Worm (Caenorhabditis elegans) whole organism, L4/young adult: ENCODE results near the gene F54H12.4.

ENCODE experiments used
- W03F9.2 ChIP-seq: fragments of 150-350 bp; optimal IDR thresholded peaks from 2 replicates; lab custom pipeline; 2014; ENCODE audit warnings: missing biosample characterization, missing genetic modification characterization
- dao-5 ChIP-seq: sonication (generic microtip); optimal IDR thresholded peaks from 2 replicates; lab custom pipeline; 2016; ENCODE audit warnings: missing genotype, missing genetic modification characterization, moderate library complexity, missing compliant biosample characterization
- him-1 ChIP-seq: sonication (generic microtip); optimal IDR thresholded peaks from 2 replicates; lab custom pipeline; 2016; ENCODE audit warnings: missing genotype, missing genetic modification reagents, missing genetic modification characterization, missing compliant biosample characterization

F54H12.4 gene

DNA sequence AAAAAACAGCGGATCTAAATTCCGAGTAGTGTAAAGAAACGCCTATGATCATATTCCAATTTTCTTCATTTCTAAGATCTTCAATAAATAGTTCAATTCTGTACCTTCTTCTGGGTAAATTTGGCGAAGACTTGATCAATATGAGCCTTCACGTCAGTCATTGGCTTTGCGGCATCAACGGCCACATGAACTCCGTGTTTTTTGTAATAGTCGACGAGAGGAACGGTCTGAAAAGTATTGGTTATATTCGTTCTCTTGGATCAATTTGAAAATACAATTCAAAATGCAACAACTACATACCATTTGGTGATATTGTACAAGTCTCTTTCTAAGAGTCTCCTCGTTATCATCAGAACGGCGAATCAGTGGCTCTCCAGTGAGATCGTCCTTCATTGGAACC is 12.1 kb downstream of the F54H12.4 start:
- TF ChIP-seq dao-5, result no peak
- TF ChIP-seq W03F9.2 (tag; lab: Kevin White, UChicago), result no peak
- no peak for TF ChIP-seq him-1 (tag; lab: Kevin White, UChicago)

DNA sequence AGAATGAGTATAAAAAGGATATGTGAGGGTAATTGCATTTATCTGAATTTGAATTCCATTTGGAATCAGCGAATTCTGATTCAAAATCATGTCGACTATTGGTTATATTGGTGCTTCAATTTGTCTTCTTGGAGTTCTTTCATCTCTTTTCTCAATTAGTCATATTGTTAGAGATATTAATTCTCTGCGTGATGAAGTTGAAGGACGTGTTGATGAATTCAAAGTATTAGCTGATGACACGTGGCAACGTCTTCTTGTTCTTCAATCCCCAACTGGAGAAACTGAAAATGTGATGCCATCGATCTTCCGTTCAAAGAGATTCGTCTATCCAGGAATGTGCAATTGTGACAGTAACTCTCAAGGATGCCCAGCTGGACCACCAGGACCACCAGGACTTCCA is 13.7 kb downstream of the F54H12.4 start, which contains the start of gene col-90:
TSS of gene col-90 (plus strand) at position 37 of the 400 bp plus-strand sequence.
- TF ChIP-seq W03F9.2 (tag; lab: Kevin White, UChicago), result no peak
- TF ChIP-seq dao-5, result no peak
- TF ChIP-seq him-1 (tag; lab: Kevin White, UChicago), result no peak

DNA sequence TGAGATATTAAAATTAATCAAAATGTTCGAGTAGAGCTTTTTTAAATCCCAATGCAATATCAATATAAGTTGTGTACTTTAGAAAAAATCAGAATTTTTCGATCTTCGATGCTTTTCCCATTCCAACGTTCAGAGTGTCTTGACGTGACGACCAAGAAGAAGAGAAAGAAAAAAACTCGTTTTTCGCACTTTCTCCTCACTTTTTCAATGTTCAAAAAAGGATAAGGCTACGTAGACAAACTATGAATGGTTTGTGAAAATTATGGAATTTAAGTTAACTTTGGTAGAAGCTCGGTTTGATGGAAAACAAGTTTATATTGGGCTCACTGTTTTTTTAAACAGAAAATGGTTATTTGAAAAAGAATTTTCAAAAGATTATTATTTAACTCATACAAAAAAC is 14.9 kb downstream of the F54H12.4 start:
- TF ChIP-seq him-1 (tag; lab: Kevin White, UChicago) (no peak), dao-5 (no peak), W03F9.2 (tag; lab: Kevin White, UChicago) (no peak)

DNA sequence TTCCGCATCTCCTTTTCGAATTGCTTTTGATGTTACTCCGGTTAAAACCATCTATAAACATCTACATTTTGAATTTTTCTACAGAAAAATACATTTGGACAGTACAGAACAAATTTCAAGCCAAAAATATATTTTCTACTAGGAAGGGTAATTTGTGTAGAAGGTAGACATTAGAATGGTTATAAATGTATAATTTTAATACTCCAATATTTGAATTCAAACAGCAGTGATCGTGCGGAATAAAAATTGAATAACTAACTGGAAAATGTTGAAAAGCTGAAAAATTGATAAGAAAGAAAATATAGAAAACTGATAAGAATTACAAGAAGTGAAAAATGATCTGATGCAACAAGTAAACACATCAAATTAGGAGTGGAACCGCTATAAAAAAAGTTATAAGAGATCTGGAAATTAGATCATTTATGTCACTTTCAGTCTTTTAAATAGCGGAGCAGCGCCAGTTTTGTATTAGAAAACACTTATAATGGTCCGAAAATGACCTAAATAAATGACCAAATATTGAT is 15.5 kb downstream of the F54H12.4 start, which contains the start of gene gsto-1:
TSS of gene gsto-1 (minus strand) at position 51 of the 524 bp plus-strand sequence.
- TF ChIP-seq W03F9.2 (tag; lab: Kevin White, UChicago), result no peak
- no peak for TF ChIP-seq him-1 (tag; lab: Kevin White, UChicago)
- TF ChIP-seq dao-5, result no peak

DNA sequence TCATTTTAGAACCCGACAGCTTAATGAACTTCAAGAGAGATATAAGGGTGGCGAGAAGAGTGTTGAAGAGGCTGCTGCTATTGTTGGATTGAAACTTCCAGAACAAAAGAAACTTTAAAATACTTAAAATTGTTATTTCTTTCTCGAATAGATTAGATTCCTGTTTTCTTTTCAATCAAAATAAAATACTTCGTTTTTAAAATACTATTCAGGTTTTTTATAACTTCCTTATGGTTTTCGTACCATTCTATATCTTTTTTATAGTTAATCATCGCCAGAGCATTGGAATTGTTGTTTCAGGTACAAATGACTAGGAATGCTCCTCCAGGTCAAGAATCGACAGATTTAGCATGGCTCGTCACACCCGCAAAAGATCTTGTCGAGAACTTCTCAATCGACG is 21.1 kb downstream of the F54H12.4 start, which contains the start of gene kle-2:
TSS of gene kle-2 (plus strand) at position 301 of the 400 bp plus-strand sequence.
- TF ChIP-seq W03F9.2 (tag; lab: Kevin White, UChicago) (no peak), dao-5 (no peak), him-1 (tag; lab: Kevin White, UChicago) (no peak)

DNA sequence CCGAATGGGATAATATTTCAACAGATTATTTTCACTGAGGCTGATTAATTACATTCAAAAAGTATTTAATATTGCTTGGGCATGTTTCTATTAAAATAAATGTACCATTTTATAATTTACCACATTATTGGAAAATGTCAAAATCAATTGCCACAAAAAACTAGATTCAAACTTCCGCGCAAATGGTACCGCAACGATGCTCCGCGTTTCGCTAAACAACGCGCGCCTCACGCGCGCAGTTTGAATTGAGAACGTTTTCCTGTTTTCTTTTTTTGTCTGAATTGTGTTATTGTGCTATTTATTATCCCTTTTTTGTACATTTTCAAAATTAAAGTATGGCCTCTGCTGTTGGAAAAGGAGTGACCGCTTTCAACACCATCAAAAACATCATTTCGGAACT is 21.7 kb downstream of the F54H12.4 start, which contains the start of gene C29E4.12:
TSS of gene C29E4.12 (plus strand) at position 333 of the 400 bp plus-strand sequence.
- no peak for TF ChIP-seq dao-5
- no peak for TF ChIP-seq W03F9.2 (tag; lab: Kevin White, UChicago)

DNA sequence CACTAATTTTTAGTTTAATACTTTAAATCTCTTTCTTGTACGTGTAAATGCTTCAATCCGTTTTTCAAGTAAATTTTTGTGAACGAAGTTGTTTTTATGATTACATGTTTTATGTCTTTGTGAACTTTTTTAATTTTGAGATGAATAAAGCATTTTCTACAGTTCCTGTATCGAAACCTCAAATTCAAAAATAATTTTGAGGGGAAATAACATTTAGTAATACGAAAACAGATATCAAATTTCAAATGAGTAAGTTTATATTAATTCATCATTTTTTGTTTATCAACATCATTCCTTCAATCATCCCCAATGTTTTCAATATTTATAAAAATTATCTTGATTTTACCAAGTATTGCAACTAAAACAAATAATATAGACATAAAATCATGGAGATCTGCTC is 25.0 kb downstream of the F54H12.4 start, which contains the start of gene C29E4.10:
TSS of gene C29E4.10 (plus strand) at position 301 of the 400 bp plus-strand sequence.
- TF ChIP-seq dao-5 (no peak), him-1 (tag; lab: Kevin White, UChicago) (no peak), W03F9.2 (tag; lab: Kevin White, UChicago) (no peak)

DNA sequence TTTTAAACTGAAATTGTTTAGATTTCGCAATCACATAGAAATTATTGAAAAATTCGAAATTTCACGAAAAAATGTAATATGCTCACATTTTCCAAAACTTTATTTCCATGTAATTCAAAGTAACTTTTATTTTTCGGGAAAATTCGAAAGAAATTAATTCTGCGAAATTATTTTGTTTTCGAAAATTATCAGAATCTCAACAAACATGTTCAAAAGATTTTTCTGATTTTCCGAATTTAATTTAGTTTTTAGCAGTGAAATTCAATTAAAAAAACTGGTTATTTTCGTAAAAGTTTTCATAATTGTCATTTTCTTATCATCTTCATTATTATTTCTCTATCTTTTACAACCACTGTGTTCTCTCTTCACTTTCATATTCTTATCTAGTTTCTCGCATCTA is 29.3 kb downstream of the F54H12.4 start, which contains the start of gene ran-2:
TSS of gene ran-2 (plus strand) at position 301 of the 400 bp plus-strand sequence.
- TF ChIP-seq dao-5 (no peak), him-1 (tag; lab: Kevin White, UChicago) (no peak), W03F9.2 (tag; lab: Kevin White, UChicago) (no peak)

DNA sequence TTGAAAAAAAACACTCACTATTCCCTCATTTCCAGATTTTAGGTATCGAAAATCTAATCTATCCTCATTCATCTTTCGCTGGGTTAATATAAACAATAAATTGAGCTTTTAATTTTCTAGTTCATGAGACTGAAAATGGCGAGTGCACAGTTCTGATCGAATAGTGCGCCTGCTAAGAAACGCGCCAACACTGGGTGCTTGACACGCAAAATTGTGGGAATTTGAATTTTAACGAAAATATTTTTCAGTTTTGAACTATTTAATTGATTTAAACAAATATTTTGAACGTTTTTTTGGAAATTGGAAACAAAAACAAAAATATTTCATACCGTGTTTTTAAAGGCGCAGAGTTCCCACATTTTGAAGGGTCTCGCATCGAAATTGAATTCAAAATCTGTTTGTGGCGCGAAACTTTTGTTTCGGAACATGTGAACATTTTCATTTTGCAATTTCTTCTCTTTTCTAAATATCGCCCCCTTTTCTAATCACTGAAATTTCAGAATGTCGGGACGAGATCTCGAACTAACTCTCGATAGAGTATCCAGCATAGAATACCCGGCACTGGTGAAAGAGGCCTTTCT is 33.9 kb downstream of the F54H12.4 start, which contains the start of the genes C29E4.13 and npp-15:
TSS of gene C29E4.13 (minus strand) at position 169 of the 581 bp plus-strand sequence.
TSS of gene npp-15 (plus strand) at position 495 of the 581 bp plus-strand sequence.
- TF ChIP-seq dao-5, result no peak
- TF ChIP-seq W03F9.2 (tag; lab: Kevin White, UChicago), result peak; percentile 53

DNA sequence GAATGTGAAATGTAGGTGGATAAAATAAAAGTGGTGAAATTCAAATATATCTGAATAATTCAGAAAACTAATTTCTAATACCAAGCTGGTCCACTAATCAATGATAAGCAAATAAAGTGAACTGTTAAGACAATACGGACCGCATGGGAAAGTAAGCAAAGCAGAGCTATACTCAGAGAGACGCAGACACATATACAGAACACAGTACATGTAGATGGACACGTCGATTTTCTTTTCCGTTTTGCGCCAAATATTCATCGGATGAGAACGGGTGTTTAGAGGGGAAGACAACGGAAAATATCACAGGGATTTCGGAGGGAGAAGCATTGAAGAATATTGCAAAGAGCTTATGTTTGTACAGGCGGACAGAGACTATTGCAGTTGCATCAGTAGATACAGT is 36.6 kb downstream of the F54H12.4 start:
- TF ChIP-seq dao-5, result no peak
- TF ChIP-seq him-1 (tag; lab: Kevin White, UChicago), result no peak
- TF ChIP-seq W03F9.2 (tag; lab: Kevin White, UChicago), result no peak

DNA sequence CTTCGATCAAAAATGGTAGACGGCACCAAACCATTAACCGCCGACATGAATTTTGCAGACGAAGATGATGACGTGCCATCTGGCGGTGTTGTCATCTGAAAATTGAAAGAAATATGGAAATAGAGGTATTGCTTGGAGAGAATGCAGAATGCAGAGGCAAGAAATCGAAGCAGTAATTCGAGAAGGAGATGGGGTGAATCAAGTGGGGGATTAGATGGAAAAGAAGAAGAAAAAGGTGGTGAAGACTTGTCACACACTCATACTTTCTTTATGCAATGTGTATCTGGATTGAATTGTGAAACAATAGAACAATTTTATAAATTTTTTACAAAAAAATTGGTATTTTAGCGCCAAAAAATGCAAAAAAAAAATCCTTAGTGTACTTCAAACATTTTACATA is 37.7 kb downstream of the F54H12.4 start, which contains the start of gene tag-250:
TSS of gene tag-250 (minus strand) at position 101 of the 400 bp plus-strand sequence.
- TF ChIP-seq dao-5 (no peak), him-1 (tag; lab: Kevin White, UChicago) (no peak), W03F9.2 (tag; lab: Kevin White, UChicago) (no peak)

DNA sequence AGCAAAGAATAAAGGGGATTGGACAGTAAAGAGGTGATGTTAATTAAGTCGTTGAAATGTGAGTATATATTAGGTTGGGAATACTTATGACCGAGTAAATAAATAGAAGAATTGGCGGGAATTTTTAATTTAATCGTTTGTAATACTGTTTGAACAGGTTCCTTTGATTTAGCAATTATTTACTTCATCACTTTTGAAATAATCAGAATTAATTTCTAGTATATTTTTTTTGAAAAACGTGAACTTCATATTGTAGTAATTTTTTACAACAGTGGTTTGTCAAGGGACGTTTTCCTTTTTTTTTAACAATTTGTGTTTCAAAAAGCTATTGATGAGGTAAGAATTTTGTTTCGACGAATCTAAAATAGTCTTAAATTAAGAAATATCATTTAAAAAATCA is 40.3 kb downstream of the F54H12.4 start, which contains the start of gene C29E4.17:
TSS of gene C29E4.17 (plus strand) at position 301 of the 400 bp plus-strand sequence.
- TF ChIP-seq him-1 (tag; lab: Kevin White, UChicago) (no peak), W03F9.2 (tag; lab: Kevin White, UChicago) (no peak), dao-5 (no peak)

DNA sequence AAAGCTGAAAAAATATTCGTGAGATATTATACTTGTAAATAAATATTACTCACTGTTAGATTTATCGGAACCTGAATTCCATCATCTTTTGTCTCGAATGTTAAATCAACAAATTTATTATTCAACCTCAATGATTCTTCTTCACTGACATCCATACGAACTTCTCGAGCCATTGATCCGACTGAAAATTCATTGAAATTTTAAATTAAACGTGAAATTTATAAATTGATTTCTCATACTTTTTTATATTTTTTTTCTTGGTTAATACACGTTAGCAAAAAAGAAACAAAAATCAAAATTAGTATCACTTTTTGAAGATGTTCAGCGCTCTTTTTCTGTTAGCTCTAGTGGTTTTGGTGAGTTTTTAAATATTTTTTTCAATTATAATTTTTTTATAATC is 42.7 kb downstream of the F54H12.4 start, which contains the start of gene C29E4.14:
TSS of gene C29E4.14 (plus strand) at position 301 of the 400 bp plus-strand sequence.
- TF ChIP-seq dao-5 (no peak), him-1 (tag; lab: Kevin White, UChicago) (no peak), W03F9.2 (tag; lab: Kevin White, UChicago) (no peak)

DNA sequence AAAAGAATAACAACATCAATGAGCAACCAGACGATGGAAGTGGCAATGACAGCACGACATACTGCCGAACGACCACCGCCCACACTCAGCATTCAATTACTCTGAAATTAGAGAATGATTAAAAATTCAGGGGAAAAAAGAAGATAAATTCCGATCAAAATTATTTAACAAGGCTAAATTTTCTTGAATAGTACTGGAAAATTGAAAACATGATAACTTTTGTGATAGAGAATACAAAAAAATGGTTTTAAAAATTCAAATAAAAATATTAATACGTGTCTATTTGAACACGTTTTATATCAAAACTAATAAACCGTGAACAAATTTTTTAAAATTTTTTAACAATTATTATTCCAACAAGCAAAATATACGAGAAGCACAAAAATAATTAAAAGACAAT is 44.9 kb downstream of the F54H12.4 start, which contains the start of gene gly-3:
TSS of gene gly-3 (minus strand) at position 101 of the 400 bp plus-strand sequence.
- no peak for TF ChIP-seq W03F9.2 (tag; lab: Kevin White, UChicago)
- no peak for TF ChIP-seq dao-5
- no peak for TF ChIP-seq him-1 (tag; lab: Kevin White, UChicago)
